Worm (Caenorhabditis elegans): ENCODE results near the gene rpn-13.
A peak's percentile ranks its signal among the peaks of the same experiment; 100 is the strongest.

Gene rpn-13

DNA sequence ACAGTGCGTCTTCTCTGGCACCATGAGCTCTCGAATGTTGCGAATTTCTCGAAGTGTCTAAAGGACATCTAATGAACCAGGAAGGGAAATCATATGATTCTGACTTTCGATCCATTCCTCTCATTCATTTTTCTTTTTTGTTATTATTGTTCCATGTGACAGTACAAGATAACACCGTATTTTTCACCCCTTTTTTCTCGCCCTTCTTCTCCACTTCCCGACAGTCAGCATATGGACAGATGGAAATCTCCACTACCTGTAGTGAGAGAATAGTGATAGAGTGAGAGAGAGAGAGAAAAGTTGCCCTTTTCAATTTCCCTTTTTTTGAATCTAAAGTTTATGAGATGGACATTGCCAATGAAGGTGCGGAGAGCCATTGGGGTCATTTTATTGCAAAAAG is 19.1 kb upstream of the rpn-13 start:
- no peak for TF ChIP-seq hnd-1 (tag; optimal IDR thresholded peaks at IDR 0.05)
- TF ChIP-seq ceh-13 (GFP tag; optimal IDR thresholded peaks at IDR 0.05): no peak
- no peak for TF ChIP-seq tbx-11 (GFP tag; IDR thresholded peaks at IDR 0.05)
- TF ChIP-seq scrt-1 (GFP tag; IDR thresholded peaks at IDR 0.05): no peak
- no peak for TF ChIP-seq ets-7 (tag; optimal IDR thresholded peaks at IDR 0.05)
- TF ChIP-seq flt-1 (GFP tag; IDR thresholded peaks at IDR 0.05): no peak
- TF ChIP-seq sea-1 (GFP tag; conservative IDR thresholded peaks at IDR 0.05): no peak
- TF ChIP-seq ceh-36 (tag; optimal IDR thresholded peaks at IDR 0.05): no peak
- no peak for TF ChIP-seq hmg-4 (GFP tag; optimal IDR thresholded peaks at IDR 0.05)
- TF ChIP-seq pes-1 (GFP tag; IDR thresholded peaks at IDR 0.05): no peak
- TF ChIP-seq tbx-37 (GFP tag; conservative IDR thresholded peaks at IDR 0.05): no peak
- TF ChIP-seq F13C5.2 (tag; optimal IDR thresholded peaks at IDR 0.05): no peak

- TF ChIP-seq tbx-37 (GFP tag; conservative IDR thresholded peaks at IDR 0.05) (no peak), B0310.2 (tag; optimal IDR thresholded peaks at IDR 0.05) (no peak), ama-1 (optimal IDR thresholded peaks at IDR 0.05) (no peak), aly-1 (tag; optimal IDR thresholded peaks at IDR 0.05) (no peak), hmg-4 (GFP tag; optimal IDR thresholded peaks at IDR 0.05) (no peak), ets-7 (tag; optimal IDR thresholded peaks at IDR 0.05) (no peak), ceh-36 (tag; optimal IDR thresholded peaks at IDR 0.05) (no peak), scrt-1 (GFP tag; IDR thresholded peaks at IDR 0.05) (no peak), tbx-11 (GFP tag; IDR thresholded peaks at IDR 0.05) (no peak), tra-4 (tag; optimal IDR thresholded peaks at IDR 0.05) (no peak)
These were observed 18.4 kb upstream of the rpn-13 start for ce11 chrIII:6360114-6360513.

DNA sequence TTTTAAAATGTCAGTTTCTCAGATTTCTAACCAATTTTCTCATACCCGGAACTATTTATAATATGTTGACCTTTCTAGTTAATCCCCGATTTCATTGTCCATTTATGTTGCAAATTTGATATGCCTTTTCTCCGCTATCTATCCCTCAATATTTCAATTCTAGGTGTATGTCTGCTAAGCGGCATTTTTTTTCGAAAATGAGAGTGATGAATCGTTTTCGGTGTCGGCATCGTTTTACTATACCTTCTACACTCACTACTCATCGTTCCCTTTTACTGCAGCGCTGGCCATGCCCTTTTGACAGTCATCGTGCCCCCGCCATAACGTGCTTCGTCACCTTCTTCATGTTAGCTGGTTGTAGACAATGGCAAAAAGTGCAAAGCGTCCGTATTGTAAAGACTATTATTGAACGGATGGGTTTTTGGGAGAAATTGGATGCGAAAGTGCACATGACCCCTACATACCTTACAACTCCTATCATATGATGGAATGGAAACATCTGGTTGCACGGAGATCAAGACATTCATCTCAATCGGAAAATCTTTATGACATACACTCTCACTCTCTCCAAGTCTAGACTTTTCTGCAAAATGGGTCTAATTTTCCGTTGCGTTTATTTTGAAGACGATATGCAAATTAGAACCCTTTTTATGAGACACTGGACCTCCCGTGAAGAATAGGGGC is 17.6 kb upstream of the rpn-13 start:
- TF ChIP-seq tbx-11 (GFP tag; IDR thresholded peaks at IDR 0.05) (0 out of 2 replicates have a peak, but pooled peaks have one; percentile 16), aly-1 (tag; optimal IDR thresholded peaks at IDR 0.05) (no peak)

- no peak for TF ChIP-seq hmg-4 (GFP tag; optimal IDR thresholded peaks at IDR 0.05)
- no peak for TF ChIP-seq scrt-1 (GFP tag; IDR thresholded peaks at IDR 0.05)
- no peak for TF ChIP-seq sea-1 (GFP tag; conservative IDR thresholded peaks at IDR 0.05)
- no peak for TF ChIP-seq ama-1 (optimal IDR thresholded peaks at IDR 0.05)
- no peak for TF ChIP-seq hnd-1 (tag; optimal IDR thresholded peaks at IDR 0.05)
These were observed 17.0 kb upstream of the rpn-13 start for ce11 chrIII:6358704-6359103.

- no peak for TF ChIP-seq ets-7 (tag; optimal IDR thresholded peaks at IDR 0.05)
- TF ChIP-seq scrt-1 (GFP tag; IDR thresholded peaks at IDR 0.05): no peak
- no peak for TF ChIP-seq hmbx-1 (tag; optimal IDR thresholded peaks at IDR 0.05)
- TF ChIP-seq tra-4 (tag; optimal IDR thresholded peaks at IDR 0.05): no peak
- no peak for TF ChIP-seq ceh-36 (tag; optimal IDR thresholded peaks at IDR 0.05)
- TF ChIP-seq B0310.2 (tag; optimal IDR thresholded peaks at IDR 0.05): no peak
- TF ChIP-seq sea-1 (GFP tag; conservative IDR thresholded peaks at IDR 0.05): no peak
- no peak for TF ChIP-seq tbx-37 (GFP tag; conservative IDR thresholded peaks at IDR 0.05)
- no peak for TF ChIP-seq flt-1 (GFP tag; IDR thresholded peaks at IDR 0.05)
- no peak for TF ChIP-seq pes-1 (GFP tag; IDR thresholded peaks at IDR 0.05)
- no peak for TF ChIP-seq F13C5.2 (tag; optimal IDR thresholded peaks at IDR 0.05)
- no peak for TF ChIP-seq hnd-1 (tag; optimal IDR thresholded peaks at IDR 0.05)
- TF ChIP-seq aly-1 (tag; optimal IDR thresholded peaks at IDR 0.05): no peak
- no peak for TF ChIP-seq hmg-4 (GFP tag; optimal IDR thresholded peaks at IDR 0.05)
- TF ChIP-seq ama-1 (optimal IDR thresholded peaks at IDR 0.05): no peak
- TF ChIP-seq tbx-11 (GFP tag; IDR thresholded peaks at IDR 0.05): no peak
These were observed 15.0 kb upstream of the rpn-13 start for ce11 chrIII:6356764-6357163.

DNA sequence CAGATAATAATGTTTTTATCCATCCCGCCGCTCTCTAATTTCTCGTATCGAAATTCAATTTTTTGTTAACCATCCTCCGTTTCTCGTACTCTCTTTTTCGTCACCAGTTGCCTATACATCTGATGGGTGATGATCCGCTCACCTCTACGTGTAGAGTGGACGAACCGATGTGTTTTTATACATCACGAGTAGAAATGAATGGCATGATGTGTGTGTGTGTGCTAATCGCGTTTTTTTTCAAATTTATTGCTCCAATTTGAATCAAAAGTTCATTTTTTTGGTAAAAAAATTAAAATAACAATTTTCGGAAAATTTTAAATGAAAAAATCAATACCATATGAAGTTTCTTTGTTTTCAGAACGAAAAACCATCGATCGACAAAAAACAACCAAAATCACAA is 14.3 kb upstream of the rpn-13 start:
- TF ChIP-seq ceh-13 (GFP tag; optimal IDR thresholded peaks at IDR 0.05): no peak
- no peak for TF ChIP-seq ets-7 (tag; optimal IDR thresholded peaks at IDR 0.05)
- no peak for TF ChIP-seq B0310.2 (tag; optimal IDR thresholded peaks at IDR 0.05)
- no peak for TF ChIP-seq hnd-1 (tag; optimal IDR thresholded peaks at IDR 0.05)
- TF ChIP-seq tbx-11 (GFP tag; IDR thresholded peaks at IDR 0.05): no peak
- TF ChIP-seq aly-1 (tag; optimal IDR thresholded peaks at IDR 0.05): no peak

DNA sequence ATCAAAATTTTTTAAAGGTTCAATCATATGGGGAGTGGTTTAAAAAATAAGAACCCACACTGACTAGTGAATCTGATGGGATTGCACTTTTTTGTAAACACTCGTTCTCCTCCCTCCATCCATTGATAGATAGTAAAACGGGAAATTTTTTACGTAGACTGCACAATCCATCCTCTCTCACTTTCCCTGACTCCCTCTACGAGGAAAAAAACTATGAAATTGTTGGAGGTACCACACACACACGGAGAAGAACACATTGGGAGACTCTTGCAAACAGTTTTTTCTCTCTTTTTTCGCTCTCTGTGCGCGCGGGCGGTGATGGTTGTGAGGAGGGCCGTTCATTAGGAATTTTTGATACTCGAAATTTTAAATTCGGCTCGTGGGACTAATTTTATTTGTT is 13.6 kb upstream of the rpn-13 start:
- TF ChIP-seq ets-7 (tag; optimal IDR thresholded peaks at IDR 0.05) (no peak), scrt-1 (GFP tag; IDR thresholded peaks at IDR 0.05) (no peak), flt-1 (GFP tag; IDR thresholded peaks at IDR 0.05) (no peak), tbx-11 (GFP tag; IDR thresholded peaks at IDR 0.05) (no peak), pes-1 (GFP tag; IDR thresholded peaks at IDR 0.05) (no peak), hnd-1 (tag; optimal IDR thresholded peaks at IDR 0.05) (no peak), hmbx-1 (tag; optimal IDR thresholded peaks at IDR 0.05) (no peak), ceh-36 (tag; optimal IDR thresholded peaks at IDR 0.05) (no peak), sea-1 (GFP tag; conservative IDR thresholded peaks at IDR 0.05) (no peak), ceh-13 (GFP tag; optimal IDR thresholded peaks at IDR 0.05) (no peak), tbx-37 (GFP tag; conservative IDR thresholded peaks at IDR 0.05) (no peak), aly-1 (tag; optimal IDR thresholded peaks at IDR 0.05) (no peak), hmg-4 (GFP tag; optimal IDR thresholded peaks at IDR 0.05) (no peak), tra-4 (tag; optimal IDR thresholded peaks at IDR 0.05) (no peak), B0310.2 (tag; optimal IDR thresholded peaks at IDR 0.05) (no peak), F13C5.2 (tag; optimal IDR thresholded peaks at IDR 0.05) (no peak), ama-1 (optimal IDR thresholded peaks at IDR 0.05) (no peak)

DNA sequence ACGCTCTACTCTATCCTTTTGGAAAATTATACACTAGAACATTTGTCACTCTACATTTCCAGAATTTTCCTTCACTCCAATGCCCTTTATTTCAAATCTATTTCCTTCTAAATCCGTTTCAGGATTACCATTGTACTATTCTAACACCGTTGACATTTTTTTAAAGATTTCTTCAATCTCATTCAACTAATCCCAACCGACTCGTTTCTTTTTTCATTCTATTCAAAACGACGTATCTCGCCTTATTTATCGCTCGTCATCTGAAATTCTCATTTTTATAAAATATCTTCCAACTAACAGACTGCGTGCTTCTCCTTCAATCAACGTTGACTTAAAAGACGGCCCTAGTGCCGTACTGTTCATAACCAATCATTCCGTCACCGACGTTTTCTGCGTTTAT is 11.4 kb upstream of the rpn-13 start, which contains the start of gene akap-1:
akap-1 (plus strand) TSS at position 301 of the 400 bp plus-strand sequence.
- TF ChIP-seq hmbx-1 (tag; optimal IDR thresholded peaks at IDR 0.05): no peak
- TF ChIP-seq B0310.2 (tag; optimal IDR thresholded peaks at IDR 0.05): no peak
- no peak for TF ChIP-seq hmg-4 (GFP tag; optimal IDR thresholded peaks at IDR 0.05)
- no peak for TF ChIP-seq ceh-13 (GFP tag; optimal IDR thresholded peaks at IDR 0.05)
- TF ChIP-seq pes-1 (GFP tag; IDR thresholded peaks at IDR 0.05): no peak
- no peak for TF ChIP-seq ceh-36 (tag; optimal IDR thresholded peaks at IDR 0.05)
- no peak for TF ChIP-seq hnd-1 (tag; optimal IDR thresholded peaks at IDR 0.05)

Measured in whole organism, early embryonic.